Fruit fly (Drosophila melanogaster) whole organism, wandering third instar larva: Measurements from ENCODE around the gene CG5435.

Experiments
- CG32264 ChIP-seq: fragments of 200-800 bp; sonication (Bioruptor generic); optimal IDR thresholded peaks from 2 replicates; lab custom pipeline; 2016; ENCODE audit warnings: missing biosample characterization, missing genetic modification characterization
- CG9705 ChIP-seq: fragments of 200-800 bp; sonication (Bioruptor generic); optimal IDR thresholded peaks from 2 replicates; lab custom pipeline; 2018; ENCODE audit warnings: missing biosample characterization, mild to moderate bottlenecking, missing genetic modification characterization
- CrebA ChIP-seq: fragments of 200-800 bp; sonication (Bioruptor generic); optimal IDR thresholded peaks from 2 replicates; lab custom pipeline; 2016; ENCODE audit warnings: missing biosample characterization, mild to moderate bottlenecking, missing genetic modification characterization, borderline replicate concordance
- Dif ChIP-seq: fragments of 200-275, 200-300 bp; sonication (Bioruptor generic); optimal IDR thresholded peaks from 2 replicates; lab custom pipeline; 2018; ENCODE audit warnings: missing biosample characterization, missing genetic modification characterization; ENCODE audit not compliant: partially characterized antibody
- GATAd ChIP-seq: sonication (Bioruptor generic); optimal IDR thresholded peaks from 2 replicates; lab custom pipeline; 2016; ENCODE audit warnings: missing biosample characterization, missing genetic modification characterization
- HLH106 ChIP-seq: fragments of 200-800 bp; optimal IDR thresholded peaks from 3 replicates; lab custom pipeline; 2019; ENCODE audit warnings: missing biosample characterization, mild to moderate bottlenecking, missing genetic modification characterization, moderate library complexity
- Hr78 ChIP-seq: fragments of >200 bp; optimal IDR thresholded peaks from 2 replicates; lab custom pipeline; 2017; ENCODE audit warnings: missing biosample characterization, missing genetic modification characterization
- Sp1 ChIP-seq: fragments of 200-800 bp; sonication (Bioruptor generic); optimal IDR thresholded peaks from 3 replicates; lab custom pipeline; 2019; ENCODE audit warnings: missing biosample characterization, mild to moderate bottlenecking, missing genetic modification characterization, moderate library complexity
- lola ChIP-seq: fragments of >200 bp; optimal IDR thresholded peaks from 2 replicates; lab custom pipeline; 2017; ENCODE audit warnings: missing biosample characterization, missing genetic modification characterization
- pan ChIP-seq: fragments of >200 bp; optimal IDR thresholded peaks from 2 replicates; lab custom pipeline; 2017
- psq ChIP-seq: fragments of 200-800 bp; sonication (Bioruptor generic); optimal IDR thresholded peaks from 3 replicates; lab custom pipeline; 2017; ENCODE audit warnings: missing biosample characterization, mild to moderate bottlenecking, missing genetic modification characterization, moderate library complexity
- rgr ChIP-seq: fragments of 200-800 bp; sonication (Bioruptor generic); optimal IDR thresholded peaks from 3 replicates; lab custom pipeline; 2016; ENCODE audit warnings: missing biosample characterization, mild to moderate bottlenecking, missing genetic modification characterization
- usp ChIP-seq: fragments of >200 bp; optimal IDR thresholded peaks from 2 replicates; lab custom pipeline; 2017; ENCODE audit warnings: missing biosample characterization, missing genetic modification characterization
- woc ChIP-seq: sonication (Bioruptor generic); optimal IDR thresholded peaks from 2 replicates; lab custom pipeline; 2016; ENCODE audit warnings: missing biosample characterization, mild to moderate bottlenecking, missing genetic modification characterization

- TF ChIP-seq lola (GFP tag; lab: Kevin White, UChicago) (no peak), HLH106 (tag; lab: Kevin White, UChicago) (no peak), pan (lab: Kevin White, UChicago) (no peak), CG32264 (GFP tag; lab: Kevin White, UChicago) (no peak), Hr78 (no peak), CG9705 (GFP tag; lab: Kevin White, UChicago) (no peak), woc (GFP tag; lab: Kevin White, UChicago) (no peak), Dif (no peak), rgr (GFP tag; lab: Kevin White, UChicago) (no peak), usp (GFP tag; lab: Kevin White, UChicago) (no peak), CrebA (GFP tag; lab: Kevin White, UChicago) (no peak), GATAd (GFP tag; lab: Kevin White, UChicago) (no peak), psq (GFP tag; lab: Kevin White, UChicago) (no peak), Sp1 (GFP tag; lab: Kevin White, UChicago) (no peak)
These were observed 34.7 kb upstream of the CG5435 start for dm6 chr2L:12465164-12466011.
